Worm (Caenorhabditis elegans) whole organism, young adult: Measurements from ENCODE around the gene trx-2.

Experiments used
- B0261.1 ChIP-seq: sonication (generic microtip); optimal IDR thresholded peaks from 2 replicates; lab custom pipeline; 2016; ENCODE audit warnings: mild to moderate bottlenecking, missing genetic modification characterization, moderate library complexity, missing compliant biosample characterization
- C06A6.2 ChIP-seq: fragments of 200-800 bp; sonication (Bioruptor generic); conservative IDR thresholded peaks from 2 replicates; pipeline ENCODE4 v1.3.6; 2022; ENCODE audit warnings: missing genetic modification characterization, missing compliant biosample characterization
- F57A8.1 ChIP-seq: fragments of 200-800 bp; sonication (Bioruptor generic); optimal IDR thresholded peaks from 2 replicates; lab custom pipeline; 2018; ENCODE audit warnings: mild to moderate bottlenecking, missing genetic modification characterization, moderate library complexity, missing compliant biosample characterization
- K12H6.12 ChIP-seq: fragments of 200-800 bp; sonication (Bioruptor generic); optimal IDR thresholded peaks from 2 replicates; lab custom pipeline; 2018; ENCODE audit warnings: mild to moderate bottlenecking, missing genetic modification characterization, missing compliant biosample characterization
- T26A5.8 ChIP-seq: sonication (generic microtip); optimal IDR thresholded peaks from 2 replicates; lab custom pipeline; 2016; ENCODE audit warnings: missing genetic modification characterization, missing compliant biosample characterization
- Y53F4B.3 ChIP-seq: fragments of 200-800 bp; sonication (Bioruptor generic); IDR thresholded peaks from 2 replicates; pipeline ENCODE4 v1.3.6; 2022; ENCODE audit warnings: missing genetic modification reagents, missing genetic modification characterization, missing compliant biosample characterization
- Y53G8AR.9 ChIP-seq: fragments of 200-800 bp; sonication (Bioruptor generic); conservative IDR thresholded peaks from 2 replicates; pipeline ENCODE4 v1.3.6; 2022; ENCODE audit warnings: missing genetic modification reagents, missing genetic modification characterization, missing compliant biosample characterization
- Y67H2A.10 ChIP-seq: fragments of 200-800 bp; sonication (Bioruptor generic); conservative IDR thresholded peaks from 2 replicates; pipeline ENCODE4 v1.3.6; 2022; ENCODE audit warnings: missing genetic modification reagents, missing genetic modification characterization, missing compliant biosample characterization
- ZK185.1 ChIP-seq: sonication (generic microtip); optimal IDR thresholded peaks from 2 replicates; lab custom pipeline; 2016; ENCODE audit warnings: mild to moderate bottlenecking, missing genetic modification characterization, missing compliant biosample characterization; ENCODE audit not compliant: poor library complexity, severe bottlenecking
- ama-1 ChIP-seq, 3 experiments: fragments of 150-350 bp in 1 of 3; sonication (generic microtip) in 2 of 3; optimal IDR thresholded peaks; 2 replicates each; lab custom pipeline; 2014 to 2018; ENCODE audit warnings: missing biosample characterization in 2 of 3, missing genetic modification characterization in 2 of 3, missing genetic modification reagents in 2 of 3
- aptf-2 ChIP-seq: fragments of 200-800 bp; sonication (Bioruptor generic); conservative IDR thresholded peaks from 2 replicates; pipeline ENCODE4 v1.3.6; 2022; ENCODE audit warnings: missing genetic modification reagents, missing genetic modification characterization, missing compliant biosample characterization
- aptf-3 ChIP-seq: fragments of 200-800 bp; sonication (Bioruptor generic); IDR thresholded peaks from 2 replicates; pipeline ENCODE4 v1.3.6; 2022; ENCODE audit warnings: missing genetic modification characterization, missing compliant biosample characterization
- atf-7 ChIP-seq: sonication (generic microtip); optimal IDR thresholded peaks from 2 replicates; lab custom pipeline; 2017; ENCODE audit warnings: mild to moderate bottlenecking, missing genetic modification characterization, missing compliant biosample characterization
- attf-3 ChIP-seq: fragments of 200-800 bp; sonication (Bioruptor generic); conservative IDR thresholded peaks from 2 replicates; pipeline ENCODE4 v1.3.6; 2022; ENCODE audit warnings: missing genetic modification reagents, missing genetic modification characterization, missing compliant biosample characterization
- bed-1 ChIP-seq: fragments of 200-800 bp; sonication (Bioruptor generic); IDR thresholded peaks from 2 replicates; pipeline ENCODE4 v1.3.6; 2022; ENCODE audit warnings: missing genetic modification reagents, missing genetic modification characterization, missing compliant biosample characterization
- ccch-3 ChIP-seq: fragments of 200-800 bp; sonication (Bioruptor generic); optimal IDR thresholded peaks from 2 replicates; lab custom pipeline; 2018; ENCODE audit warnings: mild to moderate bottlenecking, missing genetic modification characterization, missing compliant biosample characterization
- ceh-100 ChIP-seq: fragments of 200-800 bp; sonication (Bioruptor generic); IDR thresholded peaks from 2 replicates; pipeline ENCODE4 v1.3.6; 2022; ENCODE audit warnings: missing genetic modification reagents, missing genetic modification characterization, missing compliant biosample characterization
- ceh-91 ChIP-seq: fragments of 200-800 bp; sonication (Bioruptor generic); IDR thresholded peaks from 2 replicates; pipeline ENCODE4 v1.3.6; 2022; ENCODE audit warnings: missing genetic modification reagents, missing genetic modification characterization, missing compliant biosample characterization
- die-1 ChIP-seq: sonication (generic microtip); optimal IDR thresholded peaks from 2 replicates; lab custom pipeline; 2016; ENCODE audit warnings: missing genotype, mild to moderate bottlenecking, missing genetic modification characterization, missing compliant biosample characterization
- dox-1 ChIP-seq: fragments of 200-800 bp; sonication (Bioruptor generic); IDR thresholded peaks from 2 replicates; pipeline ENCODE4 v1.3.6; 2022; ENCODE audit warnings: missing genetic modification reagents, missing genetic modification characterization, missing compliant biosample characterization
- dpl-1 ChIP-seq: fragments of 150-350 bp; optimal IDR thresholded peaks from 2 replicates; lab custom pipeline; 2014; ENCODE audit warnings: missing biosample characterization, missing genetic modification reagents, missing genetic modification characterization
- egl-44 ChIP-seq: fragments of 200-800 bp; sonication (Bioruptor generic); IDR thresholded peaks from 2 replicates; pipeline ENCODE4 v1.3.6; 2022; ENCODE audit warnings: missing genetic modification reagents, missing genetic modification characterization, missing compliant biosample characterization
- egrh-3 ChIP-seq: fragments of 200-800 bp; sonication (Bioruptor generic); IDR thresholded peaks from 2 replicates; pipeline ENCODE4 v1.3.6; 2022; ENCODE audit warnings: missing genetic modification reagents, missing genetic modification characterization, missing compliant biosample characterization
- ets-4 ChIP-seq: fragments of 200-800 bp; sonication (Bioruptor generic); optimal IDR thresholded peaks from 2 replicates; lab custom pipeline; 2018; ENCODE audit warnings: mild to moderate bottlenecking, missing genetic modification characterization, missing compliant biosample characterization
- fkh-3 ChIP-seq: sonication (generic microtip); optimal IDR thresholded peaks from 2 replicates; lab custom pipeline; 2016; ENCODE audit warnings: mild to moderate bottlenecking, missing genetic modification characterization, missing compliant biosample characterization
- gei-17 ChIP-seq: fragments of 200-800 bp; sonication (Bioruptor generic); optimal IDR thresholded peaks from 2 replicates; lab custom pipeline; 2018; ENCODE audit warnings: mild to moderate bottlenecking, missing genetic modification characterization, missing compliant biosample characterization
- hlh-26 ChIP-seq: fragments of 200-800 bp; sonication (Bioruptor generic); conservative IDR thresholded peaks from 2 replicates; pipeline ENCODE4 v1.3.6; 2022; ENCODE audit warnings: missing genetic modification reagents, missing genetic modification characterization, missing compliant biosample characterization
- let-607 ChIP-seq, 2 experiments: fragments of 200-800 bp in 1 of 2; sonication (Bioruptor generic) in 1 of 2; sonication (generic microtip) in 1 of 2; optimal IDR thresholded peaks; 2 replicates each; lab custom pipeline; 2016 to 2018; ENCODE audit warnings: mild to moderate bottlenecking in 2 of 2, missing compliant biosample characterization in 2 of 2, missing genetic modification characterization in 2 of 2, moderate library complexity in 2 of 2, missing genotype in 1 of 2
- lin-35 ChIP-seq, 3 experiments: fragments of 150-350 bp in 2 of 3; sonication (generic microtip) in 1 of 3; optimal IDR thresholded peaks; 2 replicates each; lab custom pipeline; 2014 to 2018; ENCODE audit warnings: missing biosample characterization in 3 of 3, missing genetic modification characterization in 3 of 3, missing genetic modification reagents in 3 of 3
- lin-54 ChIP-seq: fragments of 200-800 bp; sonication (Bioruptor generic); optimal IDR thresholded peaks from 2 replicates; lab custom pipeline; 2018; ENCODE audit warnings: mild to moderate bottlenecking, missing genetic modification characterization, missing compliant biosample characterization
- madf-8 ChIP-seq: fragments of 200-800 bp; sonication (Bioruptor generic); conservative IDR thresholded peaks from 2 replicates; pipeline ENCODE4 v1.3.6; 2022; ENCODE audit warnings: missing genetic modification reagents, missing genetic modification characterization, missing compliant biosample characterization
- mes-4 ChIP-seq: sonication (generic microtip); optimal IDR thresholded peaks from 2 replicates; lab custom pipeline; 2016; ENCODE audit warnings: missing genotype, missing genetic modification characterization, missing compliant biosample characterization
- nfya-2 ChIP-seq: fragments of 200-800 bp; sonication (Bioruptor generic); IDR thresholded peaks from 2 replicates; pipeline ENCODE4 v1.3.6; 2022; ENCODE audit warnings: missing genetic modification reagents, missing genetic modification characterization, missing compliant biosample characterization
- nhr-27 ChIP-seq: fragments of 200-800 bp; sonication (Bioruptor generic); optimal IDR thresholded peaks from 2 replicates; lab custom pipeline; 2018; ENCODE audit warnings: mild to moderate bottlenecking, missing genetic modification characterization, moderate library complexity, missing compliant biosample characterization
- nhr-80 ChIP-seq: sonication (generic microtip); optimal IDR thresholded peaks from 2 replicates; lab custom pipeline; 2016; ENCODE audit warnings: missing genetic modification characterization, missing compliant biosample characterization
- nhr-90 ChIP-seq: sonication (generic microtip); optimal IDR thresholded peaks from 2 replicates; lab custom pipeline; 2016; ENCODE audit warnings: missing genotype, mild to moderate bottlenecking, missing genetic modification characterization, missing compliant biosample characterization
- sea-2 ChIP-seq: fragments of 200-800 bp; sonication (Bioruptor generic); IDR thresholded peaks from 2 replicates; pipeline ENCODE4 v1.3.6; 2022; ENCODE audit warnings: missing genetic modification characterization, missing compliant biosample characterization
- snpc-3.4 ChIP-seq: sonication (generic microtip); optimal IDR thresholded peaks from 2 replicates; lab custom pipeline; 2017; ENCODE audit warnings: missing genetic modification characterization, mild to moderate bottlenecking, missing compliant biosample characterization, antibody characterized with exemption, moderate library complexity, missing genotype, missing genetic modification reagents
- snpc-4 ChIP-seq, 5 experiments: fragments of 150-350 bp in 1 of 5; sonication (generic microtip) in 4 of 5; optimal IDR thresholded peaks; 2 replicates each; lab custom pipeline; 2014 to 2018; ENCODE audit warnings: missing genetic modification characterization in 5 of 5, missing biosample characterization in 3 of 5, antibody characterized with exemption in 2 of 5, mild to moderate bottlenecking in 2 of 5, missing compliant biosample characterization in 2 of 5, missing genotype in 2 of 5, moderate library complexity in 2 of 5, missing genetic modification reagents in 1 of 5
- sptf-2 ChIP-seq: fragments of 200-800 bp; sonication (Bioruptor generic); optimal IDR thresholded peaks from 2 replicates; lab custom pipeline; 2018; ENCODE audit warnings: mild to moderate bottlenecking, missing genetic modification characterization, missing compliant biosample characterization
- tbx-9 ChIP-seq: sonication (generic microtip); optimal IDR thresholded peaks from 2 replicates; lab custom pipeline; 2016; ENCODE audit warnings: borderline replicate concordance, missing genetic modification characterization, inconsistent platforms, missing compliant biosample characterization
- tlf-1 ChIP-seq: fragments of 200-800 bp; sonication (Bioruptor generic); optimal IDR thresholded peaks from 2 replicates; lab custom pipeline; 2018; ENCODE audit warnings: mild to moderate bottlenecking, missing genetic modification characterization, missing compliant biosample characterization
- xnd-1 ChIP-seq: sonication (generic microtip); optimal IDR thresholded peaks from 2 replicates; lab custom pipeline; 2016; ENCODE audit warnings: missing genotype, missing genetic modification reagents, missing genetic modification characterization, missing compliant biosample characterization
- zim-3 ChIP-seq: sonication (generic microtip); optimal IDR thresholded peaks from 2 replicates; lab custom pipeline; 2017; ENCODE audit warnings: mild to moderate bottlenecking, missing genetic modification characterization, moderate library complexity, missing compliant biosample characterization
- ztf-22 ChIP-seq: fragments of 200-800 bp; sonication (Bioruptor generic); optimal IDR thresholded peaks from 2 replicates; lab custom pipeline; 2018; ENCODE audit warnings: mild to moderate bottlenecking, missing genetic modification characterization, moderate library complexity, missing compliant biosample characterization
- ztf-25 ChIP-seq: fragments of 200-800 bp; sonication (Bioruptor generic); IDR thresholded peaks from 2 replicates; pipeline ENCODE4 v1.3.6; 2022; ENCODE audit warnings: missing genetic modification reagents, missing genetic modification characterization, missing compliant biosample characterization

trx-2 gene

ce11 chrV:10333843-10334242 lies 19.4 kb downstream of the trx-2 start (continued):
- TF ChIP-seq nhr-90 (tag; lab: Kevin White, UChicago) (peak; percentile 17), madf-8 (no peak), ztf-25 (GFP tag; lab: Robert Waterston, UW) (no peak), ceh-91 (no peak), let-607 (tag; optimal IDR thresholded peaks at IDR 0.05; lab: Kevin White, UChicago) (peak; percentile 33 to 43), aptf-2 (GFP tag; lab: Robert Waterston, UW) (no peak), ztf-22 (GFP tag; lab: Kevin White, UChicago) (peak; percentile 63), Y53G8AR.9 (no peak), T26A5.8 (no peak), Y53F4B.3 (GFP tag; lab: Robert Waterston, UW) (no peak), ama-1 (optimal IDR thresholded peaks at IDR 0.05; lab: Kevin White, UChicago) (no peak), ama-1 (GFP tag; optimal IDR thresholded peaks at IDR 0.05; lab: Kevin White, UChicago) (no peak), B0261.1 (no peak), dox-1 (GFP tag; lab: Robert Waterston, UW) (peak; percentile 17; the same call in 1 of the 2 replicates), sptf-2 (GFP tag; lab: Kevin White, UChicago) (no peak), egl-44 (0 out of 2 replicates have a peak, but pooled peaks have one; percentile 17), ceh-100 (GFP tag; lab: Robert Waterston, UW) (no peak), nhr-27 (tag; lab: Kevin White, UChicago) (no peak), K12H6.12 (tag; lab: Kevin White, UChicago) (no peak), mes-4 (no peak), F57A8.1 (GFP tag; lab: Kevin White, UChicago) (no peak), snpc-3.4 (tag; lab: Kevin White, UChicago) (no peak), zim-3 (tag; lab: Kevin White, UChicago) (no peak), nfya-2 (no peak), nhr-80 (peak; percentile 97), tbx-9 (tag; lab: Kevin White, UChicago) (no peak), atf-7 (tag; lab: Kevin White, UChicago) (peak; percentile 78), xnd-1 (no peak), C06A6.2 (GFP tag; lab: Robert Waterston, UW) (0 out of 2 replicates have a peak, but pooled peaks have one; percentile 11), aptf-3 (GFP tag; lab: Robert Waterston, UW) (no peak), tlf-1 (GFP tag; lab: Kevin White, UChicago) (no peak), ets-4 (GFP tag; lab: Kevin White, UChicago) (peak; percentile 60), Y67H2A.10 (GFP tag; lab: Robert Waterston, UW) (no peak), hlh-26 (GFP tag; lab: Robert Waterston, UW) (no peak), attf-3 (GFP tag; lab: Robert Waterston, UW) (no peak), egrh-3 (GFP tag; lab: Robert Waterston, UW) (no peak), dpl-1 (GFP tag; lab: Kevin White, UChicago) (no peak), ZK185.1 (tag; lab: Kevin White, UChicago) (no peak), snpc-4 (GFP tag; optimal IDR thresholded peaks at IDR 0.05; lab: Kevin White, UChicago) (no peak), snpc-4 (tag; optimal IDR thresholded peaks at IDR 0.05; lab: Kevin White, UChicago) (no peak), gei-17 (GFP tag; lab: Kevin White, UChicago) (no peak), sea-2 (no peak), bed-1 (GFP tag; lab: Robert Waterston, UW) (no peak), lin-54 (no peak), ccch-3 (GFP tag; lab: Kevin White, UChicago) (no peak), lin-35 (GFP tag; optimal IDR thresholded peaks at IDR 0.05; lab: Kevin White, UChicago) (no peak), fkh-3 (tag; lab: Kevin White, UChicago) (no peak), die-1 (tag; lab: Kevin White, UChicago) (no peak)
